Worm (Caenorhabditis elegans): ENCODE data around the gene sra-9.

The sra-9 gene

DNA sequence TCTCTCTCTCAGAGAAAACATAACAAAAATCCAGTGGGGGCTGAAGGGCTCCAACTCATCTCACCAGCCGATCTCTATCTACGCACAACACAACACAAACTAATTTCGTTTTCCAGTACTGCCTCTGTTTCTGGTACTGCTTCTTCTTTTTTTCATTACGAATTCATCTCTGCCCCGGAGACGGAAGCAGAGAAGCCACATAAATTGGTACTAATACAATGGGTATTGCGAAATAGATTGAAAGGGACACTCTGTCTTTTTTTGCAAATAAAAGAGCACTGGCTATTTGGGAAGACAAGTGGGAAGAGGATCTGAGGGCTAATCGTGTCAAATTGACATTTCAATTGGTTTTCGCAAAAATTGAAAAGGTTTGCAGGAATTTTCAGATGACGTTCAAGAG, 34.8 kb upstream of the sra-9 start:
- TF ChIP-seq ref-1 (GFP tag; conservative IDR thresholded peaks at IDR 0.05), result no peak
- TF ChIP-seq med-1 (GFP tag; optimal IDR thresholded peaks at IDR 0.05; ENCODE audit: insufficient read depth), result no peak
- no peak for TF ChIP-seq ztf-29 (GFP tag; IDR thresholded peaks at IDR 0.05)
- no peak for TF ChIP-seq flt-1 (GFP tag; IDR thresholded peaks at IDR 0.05)
- no peak for TF ChIP-seq T22C8.4 (GFP tag; IDR thresholded peaks at IDR 0.05)
- TF ChIP-seq cog-1 (tag; optimal IDR thresholded peaks at IDR 0.05), result no peak
- no peak for TF ChIP-seq ztf-23 (GFP tag; IDR thresholded peaks at IDR 0.05)
- TF ChIP-seq tab-1 (GFP tag; IDR thresholded peaks at IDR 0.05), result no peak
- TF ChIP-seq klf-2 (GFP tag; conservative IDR thresholded peaks at IDR 0.05), result no peak

ce11 chrII:9498589-9498988, 33.5 kb upstream of the sra-9 start:
- TF ChIP-seq ref-1 (GFP tag; conservative IDR thresholded peaks at IDR 0.05), result no peak
- TF ChIP-seq ztf-29 (GFP tag; IDR thresholded peaks at IDR 0.05), result no peak
- TF ChIP-seq flt-1 (GFP tag; IDR thresholded peaks at IDR 0.05), result no peak

DNA sequence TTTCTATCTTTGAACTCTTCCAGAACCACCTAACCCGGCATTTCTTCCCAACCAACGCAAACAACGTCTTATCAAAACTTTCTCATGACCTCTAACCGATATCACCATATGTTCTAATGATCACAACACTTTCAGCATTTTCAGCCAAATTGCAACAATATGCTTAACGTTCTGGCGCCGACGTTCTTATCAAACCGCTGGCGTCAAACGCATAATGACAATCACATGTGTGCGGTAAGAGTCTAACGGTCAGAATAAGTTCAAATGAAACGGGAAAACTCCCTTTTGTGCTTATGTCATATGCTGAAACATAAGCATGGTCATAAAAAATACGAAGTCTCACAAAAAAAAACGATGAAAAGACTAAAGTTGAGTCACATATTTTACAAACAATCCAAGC, 31.2 kb upstream of the sra-9 start:
- TF ChIP-seq ztf-23 (GFP tag; IDR thresholded peaks at IDR 0.05) (no peak), klf-2 (GFP tag; conservative IDR thresholded peaks at IDR 0.05) (no peak), med-1 (GFP tag; optimal IDR thresholded peaks at IDR 0.05; ENCODE audit: insufficient read depth) (no peak), ztf-29 (GFP tag; IDR thresholded peaks at IDR 0.05) (no peak), ref-1 (GFP tag; conservative IDR thresholded peaks at IDR 0.05) (no peak), tab-1 (GFP tag; IDR thresholded peaks at IDR 0.05) (no peak), flt-1 (GFP tag; IDR thresholded peaks at IDR 0.05) (no peak), cog-1 (tag; optimal IDR thresholded peaks at IDR 0.05) (no peak)

- TF ChIP-seq klf-2 (GFP tag; conservative IDR thresholded peaks at IDR 0.05) (no peak), flt-1 (GFP tag; IDR thresholded peaks at IDR 0.05) (no peak), med-1 (GFP tag; optimal IDR thresholded peaks at IDR 0.05; ENCODE audit: insufficient read depth) (no peak), tab-1 (GFP tag; IDR thresholded peaks at IDR 0.05) (no peak), cog-1 (tag; optimal IDR thresholded peaks at IDR 0.05) (no peak), ztf-23 (GFP tag; IDR thresholded peaks at IDR 0.05) (no peak), T22C8.4 (GFP tag; IDR thresholded peaks at IDR 0.05) (no peak), ref-1 (GFP tag; conservative IDR thresholded peaks at IDR 0.05) (no peak), ztf-29 (GFP tag; IDR thresholded peaks at IDR 0.05) (no peak)
Observed at ce11 chrII:9501955-9502354, 30.2 kb upstream of the sra-9 start.

- TF ChIP-seq med-1 (GFP tag; optimal IDR thresholded peaks at IDR 0.05; ENCODE audit: insufficient read depth) (no peak), ref-1 (GFP tag; conservative IDR thresholded peaks at IDR 0.05) (no peak), cog-1 (tag; optimal IDR thresholded peaks at IDR 0.05) (no peak), klf-2 (GFP tag; conservative IDR thresholded peaks at IDR 0.05) (no peak), tab-1 (GFP tag; IDR thresholded peaks at IDR 0.05) (no peak), T22C8.4 (GFP tag; IDR thresholded peaks at IDR 0.05) (no peak), ztf-23 (GFP tag; IDR thresholded peaks at IDR 0.05) (no peak), ztf-29 (GFP tag; IDR thresholded peaks at IDR 0.05) (no peak)
Observed at ce11 chrII:9507181-9507580, 24.9 kb upstream of the sra-9 start, which contains the start of gene gcy-3. Gene gcy-3 (minus strand): TSS chrII:9507281.

ce11 chrII:9516836-9517235, 15.3 kb upstream of the sra-9 start, which contains the start of gene gcy-1:
Gene gcy-1 (minus strand): TSS chrII:9516936.
- TF ChIP-seq ref-1 (GFP tag; conservative IDR thresholded peaks at IDR 0.05) (no peak), ztf-29 (GFP tag; IDR thresholded peaks at IDR 0.05) (no peak), klf-2 (GFP tag; conservative IDR thresholded peaks at IDR 0.05) (no peak), T22C8.4 (GFP tag; IDR thresholded peaks at IDR 0.05) (no peak), med-1 (GFP tag; optimal IDR thresholded peaks at IDR 0.05; ENCODE audit: insufficient read depth) (no peak), ztf-23 (GFP tag; IDR thresholded peaks at IDR 0.05) (no peak), cog-1 (tag; optimal IDR thresholded peaks at IDR 0.05) (no peak), flt-1 (GFP tag; IDR thresholded peaks at IDR 0.05) (no peak), tab-1 (GFP tag; IDR thresholded peaks at IDR 0.05) (no peak)

- TF ChIP-seq T22C8.4 (GFP tag; IDR thresholded peaks at IDR 0.05), result no peak
- no peak for TF ChIP-seq ref-1 (GFP tag; conservative IDR thresholded peaks at IDR 0.05)
- no peak for TF ChIP-seq tab-1 (GFP tag; IDR thresholded peaks at IDR 0.05)
- TF ChIP-seq med-1 (GFP tag; optimal IDR thresholded peaks at IDR 0.05; ENCODE audit: insufficient read depth), result no peak
- TF ChIP-seq ztf-23 (GFP tag; IDR thresholded peaks at IDR 0.05), result no peak
- TF ChIP-seq cog-1 (tag; optimal IDR thresholded peaks at IDR 0.05), result no peak
- no peak for TF ChIP-seq flt-1 (GFP tag; IDR thresholded peaks at IDR 0.05)
- TF ChIP-seq ztf-29 (GFP tag; IDR thresholded peaks at IDR 0.05), result no peak
- no peak for TF ChIP-seq klf-2 (GFP tag; conservative IDR thresholded peaks at IDR 0.05)
Observed at ce11 chrII:9518781-9519180, 13.3 kb upstream of the sra-9 start, which contains the start of the genes sfxn-1.1 and AH6.3. Gene sfxn-1.1 (minus strand): TSS chrII:9518881. Gene AH6.3 (plus strand): TSS chrII:9519055.

- TF ChIP-seq T22C8.4 (GFP tag; IDR thresholded peaks at IDR 0.05), result no peak
- no peak for TF ChIP-seq klf-2 (GFP tag; conservative IDR thresholded peaks at IDR 0.05)
Observed at ce11 chrII:9521570-9521969, 10.5 kb upstream of the sra-9 start, which contains the start of gene sra-1. Gene sra-1 (minus strand): TSS chrII:9521670.

ce11 chrII:9522986-9523385, 9.1 kb upstream of the sra-9 start, which contains the start of gene AH6.17:
Gene AH6.17 (plus strand): TSS chrII:9523170.
- TF ChIP-seq med-1 (GFP tag; optimal IDR thresholded peaks at IDR 0.05; ENCODE audit: insufficient read depth), result no peak

DNA sequence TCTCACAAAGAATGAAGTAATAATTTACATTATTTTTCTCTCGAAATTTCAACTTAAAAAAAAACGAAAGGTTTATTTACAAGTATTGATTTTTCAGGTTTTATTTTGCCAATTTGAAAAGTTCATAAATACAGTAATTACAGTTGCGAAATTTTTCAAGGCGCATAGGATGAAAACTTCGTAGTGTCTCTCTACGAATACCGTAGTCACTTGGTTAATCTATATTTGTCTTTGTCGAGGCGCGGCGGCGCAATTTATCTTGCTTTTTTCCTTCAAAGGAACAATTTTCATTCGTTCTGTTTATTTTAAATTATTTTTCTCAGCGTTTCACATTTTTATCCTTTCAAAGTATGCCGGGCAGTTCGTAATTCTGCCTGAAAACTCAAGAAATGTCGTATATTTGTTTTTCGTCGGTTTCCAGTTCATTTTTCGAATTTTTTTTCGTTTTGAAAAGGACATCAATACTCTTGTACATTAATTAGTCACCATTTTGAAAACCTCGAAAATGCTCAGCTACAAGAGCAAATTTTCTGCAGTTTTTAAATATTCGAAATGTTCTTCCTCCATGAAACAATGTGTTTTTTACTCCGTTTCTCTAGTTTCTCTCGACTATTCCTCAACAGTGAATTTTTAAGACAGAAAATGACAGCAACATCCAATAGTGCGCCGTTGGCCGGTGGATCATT, 8.4 kb upstream of the sra-9 start, which contains the start of gene mex-6:
Gene mex-6 (plus strand): TSS at position 636 of the 686 bp plus-strand sequence.
- no peak for TF ChIP-seq flt-1 (GFP tag; IDR thresholded peaks at IDR 0.05)
- TF ChIP-seq ztf-23 (GFP tag; IDR thresholded peaks at IDR 0.05), result no peak
- no peak for TF ChIP-seq ztf-29 (GFP tag; IDR thresholded peaks at IDR 0.05)
- TF ChIP-seq ref-1 (GFP tag; conservative IDR thresholded peaks at IDR 0.05), result no peak
- no peak for TF ChIP-seq tab-1 (GFP tag; IDR thresholded peaks at IDR 0.05)
- TF ChIP-seq T22C8.4 (GFP tag; IDR thresholded peaks at IDR 0.05), result no peak
- no peak for TF ChIP-seq cog-1 (tag; optimal IDR thresholded peaks at IDR 0.05)
- no peak for TF ChIP-seq klf-2 (GFP tag; conservative IDR thresholded peaks at IDR 0.05)
- no peak for TF ChIP-seq med-1 (GFP tag; optimal IDR thresholded peaks at IDR 0.05; ENCODE audit: insufficient read depth)
